Worm (Caenorhabditis elegans) whole organism, early embryonic: ENCODE measurements around the gene nhr-275.

Experiments
- ama-1 ChIP-seq: fragments of 150-350 bp; optimal IDR thresholded peaks from 2 replicates; lab custom pipeline; 2014
- hmbx-1 ChIP-seq: sonication (generic microtip); optimal IDR thresholded peaks from 2 replicates; lab custom pipeline; 2016; ENCODE audit warnings: mild to moderate bottlenecking, missing genetic modification characterization, missing compliant biosample characterization
- tbx-37 ChIP-seq: fragments of 200-800 bp; sonication (Bioruptor generic); conservative IDR thresholded peaks from 2 replicates; pipeline ENCODE4 v1.3.6; 2022; ENCODE audit warnings: missing genetic modification reagents, missing genetic modification characterization, missing compliant biosample characterization
- tra-4 ChIP-seq: sonication (generic microtip); optimal IDR thresholded peaks from 2 replicates; lab custom pipeline; 2017; ENCODE audit warnings: missing genetic modification characterization, missing compliant biosample characterization

ce11 chrV:2306383-2306782 is 39.5 kb upstream of the nhr-275 start:
- TF ChIP-seq hmbx-1 (tag; lab: Kevin White, UChicago) (no peak), ama-1 (lab: Kevin White, UChicago) (no peak), tra-4 (tag; lab: Kevin White, UChicago) (no peak), tbx-37 (no peak)
